Fruit fly (Drosophila melanogaster) whole organism, embryonic: ENCODE data around the gene Gs1l.

Experiments used
- ATbp ChIP-seq: fragments of 200-800 bp; sonication (Bioruptor generic); optimal IDR thresholded peaks from 2 replicates; lab custom pipeline; 2017; ENCODE audit warnings: missing biosample characterization, mild to moderate bottlenecking, missing genetic modification characterization, missing genetic modification reagents
- Awh ChIP-seq: fragments of 200-800 bp; sonication (Bioruptor generic); IDR thresholded peaks from 2 replicates; pipeline ENCODE4, ENCODE4 v1.3.6; 2022; ENCODE audit warnings: missing biosample characterization, missing genetic modification characterization
- Bgb ChIP-seq: fragments of 200-800 bp; sonication (Bioruptor generic); IDR thresholded peaks from 2 replicates; pipeline ENCODE4 v1.3.6; 2022; ENCODE audit warnings: missing biosample characterization, missing genetic modification characterization; ENCODE audit not compliant: partially characterized antibody
- CG10209 ChIP-seq: fragments of 200-800 bp; sonication (Bioruptor generic); optimal IDR thresholded peaks from 3 replicates; lab custom pipeline; 2017; ENCODE audit warnings: missing biosample characterization, mild to moderate bottlenecking, missing genetic modification characterization, missing genetic modification reagents
- CG12219 ChIP-seq: fragments of 200-800 bp; sonication (Bioruptor generic); optimal IDR thresholded peaks from 3 replicates; lab custom pipeline; 2018; ENCODE audit warnings: missing biosample characterization, mild to moderate bottlenecking, missing genetic modification characterization
- CG12299 ChIP-seq: fragments of 200-800 bp; sonication (Bioruptor generic); optimal IDR thresholded peaks from 2 replicates; lab custom pipeline; 2018; ENCODE audit warnings: missing biosample characterization, mild to moderate bottlenecking, missing genetic modification characterization
- CG15696 ChIP-seq: fragments of 200-800 bp; sonication (Bioruptor generic); optimal IDR thresholded peaks from 2 replicates; lab custom pipeline; 2019; ENCODE audit warnings: missing biosample characterization, mild to moderate bottlenecking, missing genetic modification characterization, moderate library complexity
- CG1647 ChIP-seq: fragments of 200-800 bp; sonication (Bioruptor generic); optimal IDR thresholded peaks from 3 replicates; lab custom pipeline; 2016; ENCODE audit warnings: missing biosample characterization, missing genetic modification characterization
- CG16813 ChIP-seq: fragments of 200-800 bp; sonication (Bioruptor generic); IDR thresholded peaks from 3 replicates; pipeline ENCODE4 v1.3.6; 2022; ENCODE audit warnings: missing biosample characterization, missing genetic modification characterization; ENCODE audit not compliant: partially characterized antibody
- CG17361 ChIP-seq: fragments of 200-800 bp; sonication (Bioruptor generic); IDR thresholded peaks from 3 replicates; pipeline ENCODE4 v1.3.6; 2022; ENCODE audit warnings: missing biosample characterization, missing genetic modification characterization
- CG4328 ChIP-seq: fragments of 200-800 bp; sonication (Bioruptor generic); optimal IDR thresholded peaks from 3 replicates; lab custom pipeline; 2017; ENCODE audit warnings: missing biosample characterization, missing genetic modification reagents, missing genetic modification characterization
- CG6765 ChIP-seq: fragments of 200-800 bp; sonication (Bioruptor generic); optimal IDR thresholded peaks from 3 replicates; lab custom pipeline; 2017; ENCODE audit warnings: missing biosample characterization, mild to moderate bottlenecking, missing genetic modification characterization
- CG7745 ChIP-seq: fragments of 200-800 bp; sonication (Bioruptor generic); optimal IDR thresholded peaks from 2 replicates; lab custom pipeline; 2018; ENCODE audit warnings: missing biosample characterization, mild to moderate bottlenecking, missing genetic modification characterization, moderate library complexity
- CG7928 ChIP-seq: fragments of 200-800 bp; sonication (Bioruptor generic); optimal IDR thresholded peaks from 2 replicates; lab custom pipeline; 2017; ENCODE audit warnings: missing biosample characterization, mild to moderate bottlenecking, missing genetic modification characterization
- CG8290 ChIP-seq, 3 experiments: fragments of 200-800 bp; sonication (Bioruptor generic); optimal IDR thresholded peaks; 2 replicates each; lab custom pipeline; 2016 to 2019; ENCODE audit warnings: missing biosample characterization in 3 of 3, missing genetic modification characterization in 3 of 3, mild to moderate bottlenecking in 2 of 3, moderate library complexity in 1 of 3
- Doc2 ChIP-seq: fragments of 200-800 bp; sonication (Bioruptor generic); IDR thresholded peaks from 2 replicates; pipeline ENCODE4 v1.3.6; 2022; ENCODE audit warnings: missing biosample characterization, missing genetic modification characterization
- Dp ChIP-seq: fragments of 200-800 bp; sonication (Bioruptor generic); optimal IDR thresholded peaks from 2 replicates; lab custom pipeline; 2018; ENCODE audit warnings: missing biosample characterization, mild to moderate bottlenecking, missing genetic modification characterization, moderate library complexity
- Dref ChIP-seq: fragments of 200-800 bp; sonication (Bioruptor generic); IDR thresholded peaks from 2 replicates; pipeline ENCODE4 v1.3.6; 2022; ENCODE audit warnings: missing biosample characterization, missing genetic modification characterization
- ERR ChIP-seq: fragments of 200-800 bp; sonication (Bioruptor generic); optimal IDR thresholded peaks from 2 replicates; lab custom pipeline; 2016; ENCODE audit warnings: missing biosample characterization, missing genetic modification characterization
- Eip74EF ChIP-seq, 2 experiments: fragments of 200-800 bp in 1 of 2; fragments of >200 bp in 1 of 2; sonication (Bioruptor generic) in 1 of 2; optimal IDR thresholded peaks; 2 replicates each; lab custom pipeline; 2017 to 2019; ENCODE audit warnings: missing biosample characterization in 2 of 2, missing genetic modification characterization in 2 of 2, mild to moderate bottlenecking in 1 of 2, moderate library complexity in 1 of 2
- HHEX ChIP-seq: fragments of 200-800 bp; sonication (Bioruptor generic); optimal IDR thresholded peaks from 3 replicates; lab custom pipeline; 2017; ENCODE audit warnings: missing biosample characterization, mild to moderate bottlenecking, missing genetic modification characterization, missing genetic modification reagents
- HLH3B ChIP-seq: fragments of 200-800 bp; sonication (Bioruptor generic); IDR thresholded peaks from 2 replicates; pipeline ENCODE4 v1.3.6; 2022; ENCODE audit warnings: missing biosample characterization, missing genetic modification characterization
- Hey ChIP-seq: fragments of 200-800 bp; sonication (Bioruptor generic); optimal IDR thresholded peaks from 3 replicates; lab custom pipeline; 2018; ENCODE audit warnings: missing biosample characterization, mild to moderate bottlenecking, missing genetic modification characterization
- Hr39 ChIP-seq: fragments of >200 bp; optimal IDR thresholded peaks from 2 replicates; lab custom pipeline; 2017
- Hr78 ChIP-seq, 2 experiments: fragments of 200-800 bp in 1 of 2; fragments of >200 bp in 1 of 2; sonication (Bioruptor generic) in 1 of 2; optimal IDR thresholded peaks; 2 replicates each; lab custom pipeline; 2017 to 2019; ENCODE audit warnings: missing biosample characterization in 2 of 2, missing genetic modification characterization in 2 of 2, mild to moderate bottlenecking in 1 of 2, moderate library complexity in 1 of 2
- Hsf ChIP-seq: fragments of 200-800 bp; sonication (Bioruptor generic); optimal IDR thresholded peaks from 3 replicates; lab custom pipeline; 2016; ENCODE audit warnings: missing biosample characterization, missing genetic modification characterization
- Meics ChIP-seq: fragments of 200-800 bp; sonication (Bioruptor generic); optimal IDR thresholded peaks from 2 replicates; lab custom pipeline; 2017; ENCODE audit warnings: missing biosample characterization, mild to moderate bottlenecking, missing genetic modification characterization
- NK7.1 ChIP-seq: fragments of 200-800 bp; sonication (Bioruptor generic); optimal IDR thresholded peaks from 3 replicates; lab custom pipeline; 2016; ENCODE audit warnings: missing biosample characterization, missing genetic modification characterization
- Opbp ChIP-seq: fragments of 200-800 bp; sonication (Bioruptor generic); IDR thresholded peaks from 3 replicates; pipeline ENCODE4 v1.3.6; 2022; ENCODE audit warnings: missing biosample characterization, missing genetic modification characterization; ENCODE audit not compliant: partially characterized antibody
- Tbp ChIP-seq: fragments of >200 bp; optimal IDR thresholded peaks from 2 replicates; lab custom pipeline; 2018; ENCODE audit warnings: missing biosample characterization, missing genetic modification characterization
- Xbp1 ChIP-seq: fragments of 200-800 bp; sonication (Bioruptor generic); optimal IDR thresholded peaks from 3 replicates; lab custom pipeline; 2016; ENCODE audit warnings: missing biosample characterization, mild to moderate bottlenecking, missing genetic modification characterization
- ap ChIP-seq: fragments of 200-800 bp; sonication (Bioruptor generic); IDR thresholded peaks from 2 replicates; pipeline ENCODE4 v1.3.6; 2022; ENCODE audit warnings: missing biosample characterization, missing genetic modification characterization
- ato ChIP-seq: fragments of 200-800 bp; sonication (Bioruptor generic); IDR thresholded peaks from 2 replicates; pipeline ENCODE4 v1.3.6; 2022; ENCODE audit warnings: missing biosample characterization, missing genetic modification characterization; ENCODE audit not compliant: partially characterized antibody
- az2 ChIP-seq: fragments of 200-800 bp; sonication (Bioruptor generic); optimal IDR thresholded peaks from 3 replicates; lab custom pipeline; 2016; ENCODE audit warnings: missing biosample characterization, missing genetic modification characterization
- bab2 ChIP-seq: fragments of 200-800 bp; sonication (Bioruptor generic); optimal IDR thresholded peaks from 2 replicates; lab custom pipeline; 2016; ENCODE audit warnings: missing biosample characterization, missing genetic modification characterization
- bcd ChIP-seq: fragments of 200-800 bp; sonication (Bioruptor generic); optimal IDR thresholded peaks from 2 replicates; lab custom pipeline; 2017; ENCODE audit warnings: missing biosample characterization, mild to moderate bottlenecking, missing genetic modification characterization
- cad ChIP-seq: fragments of >200 bp; optimal IDR thresholded peaks from 2 replicates; lab custom pipeline; 2017; ENCODE audit warnings: missing biosample characterization, missing genetic modification characterization
- dati ChIP-seq: fragments of 200-800 bp; sonication (Bioruptor generic); IDR thresholded peaks from 2 replicates; pipeline ENCODE4 v1.3.6; 2022; ENCODE audit warnings: missing biosample characterization, missing genetic modification characterization
- eve ChIP-seq, 2 experiments: fragments of >200 bp; optimal IDR thresholded peaks; 2 replicates each; lab custom pipeline; 2017; ENCODE audit warnings: missing biosample characterization in 2 of 2, missing genetic modification characterization in 2 of 2
- gcm ChIP-seq: fragments of 200-800 bp; sonication (Bioruptor generic); optimal IDR thresholded peaks from 2 replicates; lab custom pipeline; 2019; ENCODE audit warnings: missing biosample characterization, mild to moderate bottlenecking, missing genetic modification characterization, moderate library complexity
- gem ChIP-seq: fragments of 200-800 bp; sonication (Bioruptor generic); optimal IDR thresholded peaks from 2 replicates; lab custom pipeline; 2019; ENCODE audit warnings: missing biosample characterization, mild to moderate bottlenecking, missing genetic modification characterization, moderate library complexity
- hb ChIP-seq: fragments of 200-800 bp; sonication (Bioruptor generic); IDR thresholded peaks from 3 replicates; pipeline ENCODE4 v1.3.6; 2022; ENCODE audit warnings: missing biosample characterization, missing genetic modification characterization; ENCODE audit not compliant: partially characterized antibody
- hbn ChIP-seq: fragments of 200-800 bp; sonication (Bioruptor generic); IDR thresholded peaks from 2 replicates; pipeline ENCODE4 v1.3.6; 2022; ENCODE audit warnings: missing biosample characterization, missing genetic modification characterization; ENCODE audit not compliant: partially characterized antibody
- jigr1 ChIP-seq: fragments of 200-800 bp; sonication (Bioruptor generic); IDR thresholded peaks from 3 replicates; pipeline ENCODE4 v1.3.6; 2022; ENCODE audit warnings: missing biosample characterization, missing genetic modification characterization
- jumu ChIP-seq: fragments of 200-800 bp; sonication (Bioruptor generic); optimal IDR thresholded peaks from 3 replicates; lab custom pipeline; 2016; ENCODE audit warnings: missing biosample characterization, missing genetic modification characterization
- lilli ChIP-seq: fragments of 200-800 bp; sonication (Bioruptor generic); optimal IDR thresholded peaks from 3 replicates; lab custom pipeline; 2016; ENCODE audit warnings: missing biosample characterization, missing genetic modification characterization
- sr ChIP-seq: fragments of 200-800 bp; sonication (Bioruptor generic); IDR thresholded peaks from 3 replicates; pipeline ENCODE4 v1.3.6; 2022; ENCODE audit warnings: missing biosample characterization, missing genetic modification characterization
- sug ChIP-seq: fragments of 200-800 bp; optimal IDR thresholded peaks from 2 replicates; lab custom pipeline; 2019; ENCODE audit warnings: missing biosample characterization, mild to moderate bottlenecking, missing genetic modification characterization, moderate library complexity
- toy ChIP-seq: fragments of 200-800 bp; sonication (Bioruptor generic); IDR thresholded peaks from 2 replicates; pipeline ENCODE4 v1.3.6; 2022; ENCODE audit warnings: missing biosample characterization, missing genetic modification characterization
- vnd ChIP-seq: fragments of 200-800 bp; sonication (Bioruptor generic); IDR thresholded peaks from 3 replicates; pipeline ENCODE4 v1.3.6; 2022; ENCODE audit warnings: missing biosample characterization, missing genetic modification characterization; ENCODE audit not compliant: partially characterized antibody
- zfh2 ChIP-seq: fragments of 200-800 bp; sonication (Bioruptor generic); optimal IDR thresholded peaks from 2 replicates; lab custom pipeline; 2016; ENCODE audit warnings: missing biosample characterization, missing genetic modification characterization

The Gs1l gene

dm6 chr2L:4452798-4453197, 3.8 kb downstream of the Gs1l start, which contains the start of gene CG15439 (continued):
- TF ChIP-seq Awh (GFP tag; lab: Robert Waterston, UW) = no peak
- peak; percentile 62; the same call in 1 of the 2 replicates for TF ChIP-seq hbn (GFP tag; lab: Robert Waterston, UW)
- peak; percentile 72 for TF ChIP-seq Bgb (GFP tag; lab: Robert Waterston, UW)
- peak; percentile 77 for TF ChIP-seq Dref
- no peak for TF ChIP-seq CG7745 (tag; lab: Kevin White, UChicago)
- TF ChIP-seq Dp (GFP tag; lab: Kevin White, UChicago) = no peak
- no peak for TF ChIP-seq Eip74EF (GFP tag; optimal IDR thresholded peaks at IDR 0.05; lab: Kevin White, UChicago)
- TF ChIP-seq Hr39 (lab: Kevin White, UChicago) = no peak
- no peak for TF ChIP-seq HHEX (GFP tag; lab: Kevin White, UChicago)
- TF ChIP-seq Tbp (GFP tag; lab: Kevin White, UChicago) = no peak
- no peak for TF ChIP-seq Xbp1 (GFP tag; lab: Kevin White, UChicago)
- no peak for TF ChIP-seq eve (GFP tag; optimal IDR thresholded peaks at IDR 0.05; lab: Kevin White, UChicago)
- peak; percentile 64 for TF ChIP-seq CG16813
- no peak for TF ChIP-seq Meics
- TF ChIP-seq CG10209 (GFP tag; lab: Kevin White, UChicago) = no peak
- no peak for TF ChIP-seq Hr78 (GFP tag; optimal IDR thresholded peaks at IDR 0.05; lab: Kevin White, UChicago)
- TF ChIP-seq CG1647 (GFP tag; lab: Kevin White, UChicago) = no peak
- no peak for TF ChIP-seq CG6765 (GFP tag; lab: Kevin White, UChicago)
- TF ChIP-seq CG12299 (tag; lab: Kevin White, UChicago) = no peak
- no peak for TF ChIP-seq sr (GFP tag; lab: Robert Waterston, UW)
- TF ChIP-seq lilli (GFP tag; lab: Kevin White, UChicago) = no peak
- no peak for TF ChIP-seq HLH3B (GFP tag; lab: Robert Waterston, UW)
- peak; percentile 76; the same call in 2 of the 3 replicates for TF ChIP-seq Opbp (GFP tag; lab: Robert Waterston, UW)
- TF ChIP-seq ato (GFP tag; lab: Robert Waterston, UW) = peak; percentile 89
- no peak for TF ChIP-seq sug
- no peak for TF ChIP-seq CG12219 (GFP tag; lab: Kevin White, UChicago)
- no peak for TF ChIP-seq ERR (GFP tag; lab: Kevin White, UChicago)
- TF ChIP-seq toy (GFP tag; lab: Robert Waterston, UW) = no peak
- no peak for TF ChIP-seq dati
- no peak for TF ChIP-seq ap (GFP tag; lab: Robert Waterston, UW)
- no peak for TF ChIP-seq CG17361 (GFP tag; lab: Robert Waterston, UW)
- TF ChIP-seq Doc2 (GFP tag; lab: Robert Waterston, UW) = no peak
- no peak for TF ChIP-seq cad (GFP tag; lab: Kevin White, UChicago)
- TF ChIP-seq jumu (GFP tag; lab: Kevin White, UChicago) = no peak
- no peak for TF ChIP-seq ATbp (GFP tag; lab: Kevin White, UChicago)
- no peak for TF ChIP-seq jigr1 (GFP tag; lab: Robert Waterston, UW)
- no peak for TF ChIP-seq zfh2 (GFP tag; lab: Kevin White, UChicago)
- TF ChIP-seq NK7.1 = no peak
- 0 out of 3 replicates have a peak, but pooled peaks have one; percentile 63 for TF ChIP-seq hb (GFP tag; lab: Robert Waterston, UW)
- no peak for TF ChIP-seq bab2
- TF ChIP-seq vnd (GFP tag; lab: Robert Waterston, UW) = peak; percentile 72
- TF ChIP-seq CG4328 = no peak
- TF ChIP-seq Hey (tag; lab: Kevin White, UChicago) = no peak
- no peak for TF ChIP-seq bcd (GFP tag; lab: Kevin White, UChicago)
- no peak for TF ChIP-seq Hsf (GFP tag; lab: Kevin White, UChicago)
- TF ChIP-seq CG8290 (GFP tag; optimal IDR thresholded peaks at IDR 0.05; lab: Kevin White, UChicago) = no peak
- TF ChIP-seq CG8290 (tag; optimal IDR thresholded peaks at IDR 0.05; lab: Kevin White, UChicago) = no peak
- no peak for TF ChIP-seq gem
- TF ChIP-seq CG15696 (tag; lab: Kevin White, UChicago) = no peak
- TF ChIP-seq CG7928 (GFP tag; lab: Kevin White, UChicago) = no peak
- no peak for TF ChIP-seq gcm (GFP tag; lab: Kevin White, UChicago)
- TF ChIP-seq az2 (GFP tag; lab: Kevin White, UChicago) = no peak
